Worm (Caenorhabditis elegans): ENCODE measurements around the gene mmab-1.

Gene mmab-1

DNA sequence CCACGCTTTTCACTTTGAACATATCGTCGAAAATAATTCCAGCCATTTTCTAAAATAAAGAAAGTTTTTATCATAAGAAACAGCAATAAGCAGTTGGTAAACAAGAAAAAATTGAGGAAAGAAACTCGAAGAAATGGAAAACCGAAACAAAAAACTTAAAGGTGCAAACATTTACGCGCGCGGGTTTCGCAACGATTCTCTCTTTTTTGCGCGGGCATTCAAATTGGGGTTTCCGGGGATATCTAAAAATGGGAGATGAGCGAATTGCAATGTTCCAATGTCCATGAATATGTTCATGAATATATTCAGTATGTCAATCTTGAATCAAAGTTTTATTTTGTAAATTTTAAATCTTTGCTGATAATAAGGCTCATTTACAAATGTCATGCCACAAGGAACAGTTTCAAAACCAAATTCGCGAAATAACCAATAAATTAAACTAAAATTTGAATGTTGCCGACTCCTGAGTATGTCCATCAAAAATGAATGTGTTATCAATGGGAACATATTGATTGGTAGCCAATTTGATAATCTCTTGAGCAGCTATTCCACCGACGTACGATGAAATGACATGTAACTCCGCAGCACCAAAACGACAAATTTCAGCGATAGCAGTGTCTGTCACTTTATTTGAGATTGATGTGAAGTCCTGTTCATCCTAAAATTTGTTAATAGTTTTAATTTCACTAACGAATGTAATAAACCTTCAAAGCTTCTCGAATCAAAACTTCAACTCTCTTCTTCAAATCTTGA, 3.8 kb downstream of the mmab-1 start, which contains the start of gene rpb-8 (continued):
- no peak for TF ChIP-seq mef-2 (tag; optimal IDR thresholded peaks at IDR 0.05)
- no peak for TF ChIP-seq sox-4 (tag; optimal IDR thresholded peaks at IDR 0.05)
- TF ChIP-seq ceh-88 (GFP tag; IDR thresholded peaks at IDR 0.05): no peak
- TF ChIP-seq hlh-4 (tag; optimal IDR thresholded peaks at IDR 0.05): no peak
- TF ChIP-seq fkh-4 (tag; optimal IDR thresholded peaks at IDR 0.05; ENCODE audit: borderline replicate concordance): no peak
- peak in 2 of 3 experiments; percentile 28 to 71 for TF ChIP-seq ceh-82 (tag; optimal IDR thresholded peaks at IDR 0.05)
- TF ChIP-seq pqm-1 (tag; optimal IDR thresholded peaks at IDR 0.05): no peak
- no peak for TF ChIP-seq nhr-12 (tag; optimal IDR thresholded peaks at IDR 0.05)
- TF ChIP-seq grh-1 (GFP tag; IDR thresholded peaks at IDR 0.05): no peak
- no peak for TF ChIP-seq ztf-11 (tag; optimal IDR thresholded peaks at IDR 0.05)
- no peak for TF ChIP-seq unc-98 (GFP tag; IDR thresholded peaks at IDR 0.05)
- no peak for TF ChIP-seq F16B12.6 (tag; optimal IDR thresholded peaks at IDR 0.05)
- no peak for TF ChIP-seq ceh-8 (GFP tag; optimal IDR thresholded peaks at IDR 0.05)
- no peak for TF ChIP-seq nhr-237 (tag; optimal IDR thresholded peaks at IDR 0.05)
- no peak for TF ChIP-seq pax-3 (tag; optimal IDR thresholded peaks at IDR 0.05)
- no peak for TF ChIP-seq ceh-63 (GFP tag; optimal IDR thresholded peaks at IDR 0.05)
- peak; percentile 29 for TF ChIP-seq swsn-7 (tag; optimal IDR thresholded peaks at IDR 0.05)
- TF ChIP-seq fos-1 (tag; optimal IDR thresholded peaks at IDR 0.05): no peak
- peak; percentile 56 to 80 for TF ChIP-seq lsy-2 (tag; optimal IDR thresholded peaks at IDR 0.05)
- TF ChIP-seq nhr-28 (tag; optimal IDR thresholded peaks at IDR 0.05): no peak
- TF ChIP-seq vab-15 (tag; optimal IDR thresholded peaks at IDR 0.05): no peak
- TF ChIP-seq nhr-71 (tag; optimal IDR thresholded peaks at IDR 0.05): peak; percentile 49
- peak; percentile 46 for TF ChIP-seq lin-15B (tag; optimal IDR thresholded peaks at IDR 0.05)
- peak; percentile 45 for TF ChIP-seq nhr-20 (tag; optimal IDR thresholded peaks at IDR 0.05)
- TF ChIP-seq elt-2 (tag; optimal IDR thresholded peaks at IDR 0.05): no peak
- peak; percentile 87 to 93 for TF ChIP-seq efl-1 (optimal IDR thresholded peaks at IDR 0.05)
- TF ChIP-seq efl-1 (GFP tag; optimal IDR thresholded peaks at IDR 0.05 in 1 of 2): peak; percentile 93 to 99
- peak; percentile 35 for TF ChIP-seq nhr-19 (GFP tag; conservative IDR thresholded peaks at IDR 0.05)
- TF ChIP-seq snu-23 (GFP tag; optimal IDR thresholded peaks at IDR 0.05): peak; percentile 54
- TF ChIP-seq nhr-85 (tag): no peak
- TF ChIP-seq skn-1 (tag; optimal IDR thresholded peaks at IDR 0.05): peak; percentile 53
- peak; percentile 90 to 95 (median 90) for TF ChIP-seq dpl-1 (GFP tag; optimal IDR thresholded peaks at IDR 0.05)
- TF ChIP-seq elt-3 (tag; optimal IDR thresholded peaks at IDR 0.05): peak in 1 of 6 experiments; percentile 23

DNA sequence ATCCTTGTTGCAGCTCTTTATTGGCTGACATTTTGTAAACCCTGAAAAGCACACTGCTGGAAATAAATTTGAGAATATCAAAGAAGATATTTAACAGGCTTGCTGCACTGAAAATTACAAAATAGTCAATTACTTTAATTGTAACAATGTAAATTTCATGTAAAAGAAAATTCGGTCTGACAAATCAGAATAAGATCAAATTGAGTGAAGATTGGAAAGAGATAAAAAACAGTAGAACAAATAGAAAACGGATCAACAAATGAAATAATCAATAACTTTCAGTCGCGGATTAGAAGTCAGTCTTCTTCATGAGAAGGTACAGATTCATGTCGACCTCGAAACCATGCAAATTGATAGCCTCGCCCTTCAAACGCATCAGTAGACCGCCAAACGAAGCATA, 4.8 kb downstream of the mmab-1 start, which contains the start of gene rars-1:
TSS of gene rars-1 (minus strand) at position 101 of the 400 bp plus-strand sequence.
- TF ChIP-seq nhr-71 (tag; optimal IDR thresholded peaks at IDR 0.05) (no peak), efl-1 (optimal IDR thresholded peaks at IDR 0.05) (no peak), efl-1 (GFP tag; optimal IDR thresholded peaks at IDR 0.05 in 1 of 2) (peak in 1 of 2 experiments; percentile 52)

- TF ChIP-seq nhr-19 (GFP tag; conservative IDR thresholded peaks at IDR 0.05): no peak
- TF ChIP-seq swsn-7 (tag; optimal IDR thresholded peaks at IDR 0.05): no peak
- no peak for TF ChIP-seq fkh-8 (tag; optimal IDR thresholded peaks at IDR 0.05)
- no peak for TF ChIP-seq lin-14 (GFP tag; optimal IDR thresholded peaks at IDR 0.05)
- no peak for TF ChIP-seq lir-3 (tag; optimal IDR thresholded peaks at IDR 0.05; ENCODE audit: poor library complexity)
- no peak for TF ChIP-seq ces-1 (GFP tag; optimal IDR thresholded peaks at IDR 0.05)
- TF ChIP-seq sup-37 (GFP tag; optimal IDR thresholded peaks at IDR 0.05): no peak
- TF ChIP-seq mab-9 (GFP tag; IDR thresholded peaks at IDR 0.05): no peak
- TF ChIP-seq ceh-90 (tag; optimal IDR thresholded peaks at IDR 0.05): no peak
- no peak for TF ChIP-seq nhr-90 (tag; optimal IDR thresholded peaks at IDR 0.05; ENCODE audit: poor library complexity)
- TF ChIP-seq hpl-2 (GFP tag; optimal IDR thresholded peaks at IDR 0.05): no peak
- no peak for TF ChIP-seq lin-13 (GFP tag; optimal IDR thresholded peaks at IDR 0.05)
- TF ChIP-seq fos-1 (tag; optimal IDR thresholded peaks at IDR 0.05): no peak
- no peak for TF ChIP-seq efl-3 (GFP tag; optimal IDR thresholded peaks at IDR 0.05)
- TF ChIP-seq zip-4 (GFP tag; optimal IDR thresholded peaks at IDR 0.05): no peak
- TF ChIP-seq sptf-1 (tag; optimal IDR thresholded peaks at IDR 0.05): no peak
These were observed 8.2 kb downstream of the mmab-1 start for ce11 chrIII:4913736-4914135.

Measured in whole organism, L1 larva.